Worm (Caenorhabditis elegans) whole organism, midembryonic: ENCODE results near the gene spl-1.

Experiments used
- T22C8.4 ChIP-seq: fragments of 200-800 bp; sonication (Bioruptor generic); IDR thresholded peaks from 2 replicates; pipeline ENCODE4 v1.3.6; 2022; ENCODE audit warnings: missing genetic modification characterization, missing compliant biosample characterization
- cog-1 ChIP-seq: sonication (generic microtip); optimal IDR thresholded peaks from 2 replicates; lab custom pipeline; 2016; ENCODE audit warnings: missing genetic modification characterization, missing compliant biosample characterization
- flt-1 ChIP-seq: fragments of 200-800 bp; sonication (Bioruptor generic); IDR thresholded peaks from 2 replicates; pipeline ENCODE4 v1.3.6; 2022; ENCODE audit warnings: missing genetic modification characterization, missing compliant biosample characterization
- klf-2 ChIP-seq: fragments of 200-800 bp; sonication (Bioruptor generic); conservative IDR thresholded peaks from 2 replicates; pipeline ENCODE4 v1.3.6; 2022; ENCODE audit warnings: missing genetic modification reagents, missing genetic modification characterization, missing compliant biosample characterization
- med-1 ChIP-seq: sonication (generic microtip); optimal IDR thresholded peaks from 2 replicates; lab custom pipeline; 2017; ENCODE audit warnings: missing genetic modification characterization, mild to moderate bottlenecking, missing compliant biosample characterization, antibody characterized with exemption, missing genetic modification reagents; ENCODE audit not compliant: insufficient read depth
- tab-1 ChIP-seq: fragments of 200-800 bp; sonication (Bioruptor generic); IDR thresholded peaks from 2 replicates; pipeline ENCODE4 v1.3.6; 2022; ENCODE audit warnings: missing genetic modification characterization, missing compliant biosample characterization
- ztf-23 ChIP-seq: fragments of 200-800 bp; sonication (Bioruptor generic); IDR thresholded peaks from 2 replicates; pipeline ENCODE4 v1.3.6; 2022; ENCODE audit warnings: missing genetic modification reagents, missing genetic modification characterization, missing compliant biosample characterization
- ztf-29 ChIP-seq: fragments of 200-800 bp; sonication (Bioruptor generic); IDR thresholded peaks from 2 replicates; pipeline ENCODE4 v1.3.6; 2022; ENCODE audit warnings: missing genetic modification reagents, missing genetic modification characterization, missing compliant biosample characterization

- TF ChIP-seq ztf-29 (GFP tag; lab: Robert Waterston, UW) (no peak), klf-2 (GFP tag; lab: Robert Waterston, UW) (no peak), cog-1 (tag; lab: Kevin White, UChicago) (no peak), T22C8.4 (GFP tag; lab: Robert Waterston, UW) (no peak), tab-1 (GFP tag; lab: Robert Waterston, UW) (no peak), ztf-23 (GFP tag; lab: Robert Waterston, UW) (no peak), flt-1 (GFP tag; lab: Robert Waterston, UW) (no peak), med-1 (GFP tag; lab: Kevin White, UChicago) (no peak)
Measured at ce11 chrIV:401395-401794, 18.4 kb upstream of the spl-1 start, which contains the start of gene gpa-4.
